Worm (Caenorhabditis elegans) whole organism, L4/young adult: Measurements from ENCODE around the gene H20J04.1.

Source experiments
- dao-5 ChIP-seq: sonication (generic microtip); optimal IDR thresholded peaks from 2 replicates; lab custom pipeline; 2016; ENCODE audit warnings: missing genotype, missing genetic modification characterization, moderate library complexity, missing compliant biosample characterization
- him-1 ChIP-seq: sonication (generic microtip); optimal IDR thresholded peaks from 2 replicates; lab custom pipeline; 2016; ENCODE audit warnings: missing genotype, missing genetic modification reagents, missing genetic modification characterization, missing compliant biosample characterization

DNA sequence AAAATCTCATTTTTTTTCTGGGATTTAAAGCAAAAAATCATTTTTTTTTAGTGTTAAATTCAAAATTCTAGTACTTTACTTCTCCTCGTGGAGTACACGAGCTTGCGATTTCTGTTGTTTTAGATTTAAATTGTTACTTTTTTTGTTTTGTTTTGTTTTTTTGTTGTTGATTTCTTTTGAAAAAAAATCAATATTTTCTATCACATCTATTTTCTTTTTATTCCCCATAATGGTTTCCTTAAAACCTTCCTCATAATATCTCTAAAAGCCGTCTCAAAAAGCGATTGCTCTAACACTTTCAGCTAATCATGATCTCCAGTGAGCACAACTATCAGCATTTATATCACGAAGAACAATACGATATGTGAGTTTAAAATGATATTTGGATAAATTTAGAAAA is 21.0 kb upstream of the H20J04.1 start, which contains the start of gene madf-3:
- no peak for TF ChIP-seq dao-5 (tag; lab: Kevin White, UChicago)
- TF ChIP-seq him-1 (tag; lab: Kevin White, UChicago) = no peak
